Worm (Caenorhabditis elegans): ENCODE measurements around the gene lst-4.
A peak's percentile ranks its signal among the peaks of the same experiment; 100 is the strongest.

lst-4 gene

ce11 chrIV:14115556-14115955 is 45.9 kb upstream of the lst-4 start (continued):
- TF ChIP-seq rec-8 (tag; optimal IDR thresholded peaks at IDR 0.05) (no peak), F49E8.2 (tag; optimal IDR thresholded peaks at IDR 0.05; ENCODE audit: insufficient read depth) (peak; percentile 3), egl-44 (GFP tag; IDR thresholded peaks at IDR 0.05) (no peak), madf-3 (GFP tag; IDR thresholded peaks at IDR 0.05) (no peak), C06A6.2 (GFP tag; conservative IDR thresholded peaks at IDR 0.05) (no peak), F33H1.4 (GFP tag; IDR thresholded peaks at IDR 0.05) (peak; percentile 94), ztf-3 (GFP tag; optimal IDR thresholded peaks at IDR 0.05) (no peak), ztf-6 (GFP tag; IDR thresholded peaks at IDR 0.05) (no peak), egl-18 (GFP tag; IDR thresholded peaks at IDR 0.05) (no peak), F57A8.1 (GFP tag; optimal IDR thresholded peaks at IDR 0.05) (no peak), ztf-22 (GFP tag; optimal IDR thresholded peaks at IDR 0.05) (no peak), somi-1 (GFP tag; optimal IDR thresholded peaks at IDR 0.05) (no peak), xnd-1 (tag; optimal IDR thresholded peaks at IDR 0.05) (peak; percentile 85), snpc-1.3 (tag; optimal IDR thresholded peaks at IDR 0.05; ENCODE audit: insufficient read depth) (peak; percentile 73), B0336.3 (GFP tag; IDR thresholded peaks at IDR 0.05) (no peak), zim-3 (tag; optimal IDR thresholded peaks at IDR 0.05) (no peak), K11D2.4 (GFP tag; IDR thresholded peaks at IDR 0.05) (no peak), Y56A3A.18 (GFP tag; IDR thresholded peaks at IDR 0.05) (no peak), nhr-80 (tag; optimal IDR thresholded peaks at IDR 0.05) (no peak), ZK185.1 (tag; optimal IDR thresholded peaks at IDR 0.05; ENCODE audit: poor library complexity, severe bottlenecking) (no peak), hmg-1.2 (GFP tag; IDR thresholded peaks at IDR 0.05) (no peak), B0019.2 (GFP tag; conservative IDR thresholded peaks at IDR 0.05) (no peak), unc-62 (GFP tag; optimal IDR thresholded peaks at IDR 0.05) (no peak), D2030.7 (GFP tag; IDR thresholded peaks at IDR 0.05) (peak; percentile 44), attf-5 (GFP tag; optimal IDR thresholded peaks at IDR 0.05) (no peak), atf-7 (tag; optimal IDR thresholded peaks at IDR 0.05) (no peak), F55B11.4 (tag; optimal IDR thresholded peaks at IDR 0.05; ENCODE audit: borderline replicate concordance, insufficient read depth) (no peak), hsf-1 (GFP tag; IDR thresholded peaks at IDR 0.05) (peak; percentile 93), lin-35 (GFP tag; optimal IDR thresholded peaks at IDR 0.05) (no peak), ztf-25 (GFP tag; IDR thresholded peaks at IDR 0.05) (no peak), hlh-26 (GFP tag; conservative IDR thresholded peaks at IDR 0.05) (no peak), gei-17 (GFP tag; optimal IDR thresholded peaks at IDR 0.05) (no peak), lir-1 (GFP tag; conservative IDR thresholded peaks at IDR 0.05) (no peak), nhr-90 (tag; optimal IDR thresholded peaks at IDR 0.05) (no peak), let-607 (tag; optimal IDR thresholded peaks at IDR 0.05) (no peak), ceh-79 (tag; optimal IDR thresholded peaks at IDR 0.05) (no peak), fkh-3 (tag; optimal IDR thresholded peaks at IDR 0.05) (no peak), C17E4.6 (GFP tag; IDR thresholded peaks at IDR 0.05) (no peak), lsl-1 (GFP tag; optimal IDR thresholded peaks at IDR 0.05) (peak; percentile 93), F10E7.11 (tag; optimal IDR thresholded peaks at IDR 0.05) (no peak), Y53G8AR.9 (GFP tag; conservative IDR thresholded peaks at IDR 0.05) (no peak)

Measured in whole organism, young adult.